Fruit fly (Drosophila melanogaster) whole organism, pupa: ENCODE results near the gene r.

Experiments
- CG34367 ChIP-seq: fragments of 200-800 bp; sonication (Bioruptor generic); optimal IDR thresholded peaks from 2 replicates; lab custom pipeline; 2018; ENCODE audit warnings: missing biosample characterization, mild to moderate bottlenecking, missing genetic modification characterization
- CG9948 ChIP-seq: fragments of 200-800 bp; sonication (Bioruptor generic); optimal IDR thresholded peaks from 2 replicates; lab custom pipeline; 2018; ENCODE audit warnings: missing biosample characterization, mild to moderate bottlenecking, missing genetic modification characterization, moderate library complexity
- D1 ChIP-seq: fragments of 200-800 bp; sonication (Bioruptor generic); optimal IDR thresholded peaks from 2 replicates; lab custom pipeline; 2018; ENCODE audit warnings: missing biosample characterization, mild to moderate bottlenecking, missing genetic modification characterization, moderate library complexity

- TF ChIP-seq CG34367 (tag; lab: Kevin White, UChicago) (no peak), CG9948 (tag; lab: Kevin White, UChicago) (no peak), D1 (tag; lab: Kevin White, UChicago) (no peak)
Measured at dm6 chrX:16694477-16694876, 39.3 kb downstream of the r start.
